Fruit fly (Drosophila melanogaster): ENCODE measurements around the gene PH4alphaEFB.

DNA sequence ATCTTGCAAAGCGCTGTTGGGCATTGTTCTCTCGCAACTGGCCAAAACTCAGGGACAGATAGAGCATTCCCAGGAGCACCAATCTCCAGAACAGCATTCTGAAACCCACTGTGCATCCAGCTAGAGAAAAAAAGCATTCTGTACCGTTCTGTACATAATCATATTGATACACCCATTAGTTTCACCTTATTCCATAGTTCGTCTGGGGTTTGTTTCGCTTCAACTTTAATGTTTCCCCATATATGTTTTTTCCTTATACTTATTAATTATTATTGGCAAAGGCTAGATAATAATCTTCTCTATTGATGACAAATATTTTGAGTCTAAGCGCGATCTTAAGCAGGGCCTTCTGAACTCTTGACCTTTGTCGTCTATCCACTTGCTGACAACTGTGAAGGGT lies 46.3 kb downstream of the PH4alphaEFB start, which contains the start of gene PH4alphaNE2:
- TF ChIP-seq EcR (GFP tag; optimal IDR thresholded peaks at IDR 0.05) (no peak), CG4496 (GFP tag; IDR thresholded peaks at IDR 0.05) (no peak), CG15710 (tag; optimal IDR thresholded peaks at IDR 0.05) (no peak), CG14655 (GFP tag; optimal IDR thresholded peaks at IDR 0.05) (no peak), Pif1A (GFP tag; optimal IDR thresholded peaks at IDR 0.05) (no peak), Pif1B (GFP tag; optimal IDR thresholded peaks at IDR 0.05) (no peak), D1 (tag; optimal IDR thresholded peaks at IDR 0.05) (no peak), CG34367 (tag; optimal IDR thresholded peaks at IDR 0.05) (no peak), CG17806 (tag; optimal IDR thresholded peaks at IDR 0.05) (no peak), CG13204 (GFP tag; optimal IDR thresholded peaks at IDR 0.05) (no peak), Snoo (tag; optimal IDR thresholded peaks at IDR 0.05) (no peak)
